Fruit fly (Drosophila melanogaster) whole organism, prepupa: Measurements from ENCODE around the gene CG6325.

Experiments
- CG16779 ChIP-seq: fragments of 200-800 bp; sonication (Bioruptor generic); optimal IDR thresholded peaks from 3 replicates; lab custom pipeline; 2017; ENCODE audit warnings: missing biosample characterization, mild to moderate bottlenecking, missing genetic modification characterization
- achi ChIP-seq: fragments of 200-800 bp; sonication (Bioruptor generic); optimal IDR thresholded peaks from 3 replicates; lab custom pipeline; 2016; ENCODE audit warnings: missing biosample characterization, missing genetic modification characterization
- fd85E ChIP-seq: fragments of 200-800 bp; sonication (Bioruptor generic); optimal IDR thresholded peaks from 3 replicates; lab custom pipeline; 2016; ENCODE audit warnings: missing biosample characterization, missing genetic modification characterization
- vri ChIP-seq: fragments of 200-800 bp; sonication (Bioruptor generic); optimal IDR thresholded peaks from 3 replicates; lab custom pipeline; 2016; ENCODE audit warnings: missing biosample characterization, mild to moderate bottlenecking, missing genetic modification characterization

dm6 chr3R:10448957-10449356, 41.9 kb upstream of the CG6325 start:
- TF ChIP-seq CG16779 (tag; lab: Kevin White, UChicago): no peak
- no peak for TF ChIP-seq achi (GFP tag; lab: Kevin White, UChicago)
- no peak for TF ChIP-seq vri (GFP tag; lab: Kevin White, UChicago)
- TF ChIP-seq fd85E (GFP tag; lab: Kevin White, UChicago): no peak
